Worm (Caenorhabditis elegans) whole organism, L2 larva: ENCODE measurements around the gene ndub-3.
A peak's percentile ranks its signal among the peaks of the same experiment; 100 is the strongest.

Experiments
- fos-1 ChIP-seq: fragments of 150-350 bp; optimal IDR thresholded peaks from 2 replicates; lab custom pipeline; 2014; ENCODE audit warnings: missing biosample characterization, missing genetic modification characterization
- lin-13 ChIP-seq: fragments of 150-350 bp; optimal IDR thresholded peaks from 2 replicates; lab custom pipeline; 2014; ENCODE audit warnings: missing biosample characterization, missing genetic modification reagents, missing genetic modification characterization
- mdl-1 ChIP-seq, 2 experiments: fragments of 150-350 bp in 1 of 2; sonication (generic microtip) in 1 of 2; optimal IDR thresholded peaks; 2 replicates each; lab custom pipeline; 2017; ENCODE audit warnings: missing biosample characterization in 2 of 2, missing genetic modification characterization in 2 of 2

ce11 chrII:9014188-9014587 lies 49.5 kb upstream of the ndub-3 start:
- TF ChIP-seq fos-1 (tag; lab: Kevin White, UChicago) (peak; percentile 74), mdl-1 (tag; optimal IDR thresholded peaks at IDR 0.05; lab: Kevin White, UChicago) (no peak), lin-13 (no peak)
